Worm (Caenorhabditis elegans) whole organism, L3 larva: ENCODE data around the gene B0035.21.

Experiments
- R02D3.7 ChIP-seq: fragments of 150-350 bp; optimal IDR thresholded peaks from 2 replicates; lab custom pipeline; 2014; ENCODE audit warnings: missing biosample characterization, missing genetic modification characterization
- ZK546.5 ChIP-seq: sonication (generic microtip); optimal IDR thresholded peaks from 2 replicates; lab custom pipeline; 2017; ENCODE audit warnings: missing biosample characterization, missing genetic modification characterization
- aly-2 ChIP-seq: fragments of 150-350 bp; optimal IDR thresholded peaks from 2 replicates; lab custom pipeline; 2014; ENCODE audit warnings: missing biosample characterization, missing genetic modification characterization
- ama-1 ChIP-seq: fragments of 150-350 bp; optimal IDR thresholded peaks from 2 replicates; lab custom pipeline; 2018
- ceh-16 ChIP-seq: sonication (generic microtip); optimal IDR thresholded peaks from 2 replicates; lab custom pipeline; 2017; ENCODE audit warnings: missing biosample characterization, missing genetic modification characterization
- ceh-28 ChIP-seq: fragments of 150-350 bp; optimal IDR thresholded peaks from 2 replicates; lab custom pipeline; 2014; ENCODE audit warnings: missing biosample characterization, missing genetic modification reagents, missing genetic modification characterization
- ceh-82 ChIP-seq: fragments of 150-350 bp; optimal IDR thresholded peaks from 2 replicates; lab custom pipeline; 2014; ENCODE audit warnings: missing biosample characterization, missing genetic modification characterization
- ceh-9 ChIP-seq: sonication (generic microtip); optimal IDR thresholded peaks from 2 replicates; lab custom pipeline; 2018; ENCODE audit warnings: missing biosample characterization, missing genetic modification characterization
- daf-12 ChIP-seq: fragments of 150-350 bp; optimal IDR thresholded peaks from 2 replicates; lab custom pipeline; 2014; ENCODE audit warnings: missing biosample characterization, missing genetic modification reagents, missing genetic modification characterization
- egl-27 ChIP-seq: sonication (generic microtip); optimal IDR thresholded peaks from 4 replicates; lab custom pipeline; 2017; ENCODE audit warnings: missing biosample characterization, missing genetic modification reagents, missing genetic modification characterization
- egl-5 ChIP-seq: fragments of 150-350 bp; optimal IDR thresholded peaks from 2 replicates; lab custom pipeline; 2017; ENCODE audit warnings: missing biosample characterization, missing genetic modification reagents, missing genetic modification characterization, inconsistent platforms
- elt-1 ChIP-seq: fragments of 150-350 bp; optimal IDR thresholded peaks from 2 replicates; lab custom pipeline; 2014; ENCODE audit warnings: missing biosample characterization, missing genetic modification characterization
- elt-2 ChIP-seq: sonication (generic microtip); optimal IDR thresholded peaks from 2 replicates; lab custom pipeline; 2016; ENCODE audit warnings: missing genetic modification reagents, mild to moderate bottlenecking, missing genetic modification characterization, missing compliant biosample characterization
- elt-3 ChIP-seq, 3 experiments: fragments of 150-350 bp in 1 of 3; sonication (generic microtip) in 2 of 3; optimal IDR thresholded peaks; 2 replicates in 2 of 3; 4 replicates in 1 of 3; lab custom pipeline; 2014 to 2017; ENCODE audit warnings: missing biosample characterization in 3 of 3, missing genetic modification characterization in 3 of 3
- eor-1 ChIP-seq, 2 experiments: fragments of 150-350 bp; optimal IDR thresholded peaks; 2 replicates each; lab custom pipeline; 2014 to 2018; ENCODE audit warnings: missing biosample characterization in 2 of 2, missing genetic modification characterization in 2 of 2
- fkh-10 ChIP-seq: sonication (generic microtip); optimal IDR thresholded peaks from 2 replicates; lab custom pipeline; 2017; ENCODE audit warnings: missing biosample characterization, missing genetic modification reagents, missing genetic modification characterization
- fkh-2 ChIP-seq: fragments of 150-350 bp; optimal IDR thresholded peaks from 2 replicates; lab custom pipeline; 2014; ENCODE audit warnings: missing biosample characterization, missing genetic modification reagents, missing genetic modification characterization
- fos-1 ChIP-seq: fragments of 150-350 bp; optimal IDR thresholded peaks from 2 replicates; lab custom pipeline; 2014; ENCODE audit warnings: missing biosample characterization, missing genetic modification characterization
- hmg-11 ChIP-seq: sonication (generic microtip); optimal IDR thresholded peaks from 2 replicates; lab custom pipeline; 2016; ENCODE audit warnings: missing genetic modification characterization, missing compliant biosample characterization
- jun-1 ChIP-seq: fragments of 150-350 bp; optimal IDR thresholded peaks from 2 replicates; lab custom pipeline; 2014; ENCODE audit warnings: missing biosample characterization, missing genetic modification reagents, missing genetic modification characterization
- lin-15B ChIP-seq: fragments of 150-350 bp; optimal IDR thresholded peaks from 2 replicates; lab custom pipeline; 2014; ENCODE audit warnings: missing biosample characterization, missing genetic modification characterization
- lin-39 ChIP-seq: fragments of 150-350 bp; optimal IDR thresholded peaks from 2 replicates; lab custom pipeline; 2018; ENCODE audit warnings: missing biosample characterization, missing genetic modification reagents, missing genetic modification characterization
- lsy-12 ChIP-seq: sonication (generic microtip); optimal IDR thresholded peaks from 2 replicates; lab custom pipeline; 2016; ENCODE audit warnings: mild to moderate bottlenecking, missing genetic modification characterization, missing compliant biosample characterization
- mdl-1 ChIP-seq: fragments of 150-350 bp; optimal IDR thresholded peaks from 2 replicates; lab custom pipeline; 2014; ENCODE audit warnings: missing biosample characterization, missing genetic modification characterization
- mml-1 ChIP-seq: fragments of 150-350 bp; sonication (generic microtip); optimal IDR thresholded peaks from 3 replicates; lab custom pipeline; 2014; ENCODE audit warnings: missing biosample characterization, missing genetic modification characterization
- nfya-1 ChIP-seq: sonication (generic microtip); optimal IDR thresholded peaks from 2 replicates; lab custom pipeline; 2017; ENCODE audit warnings: missing genetic modification characterization, mild to moderate bottlenecking, missing compliant biosample characterization, antibody characterized with exemption, moderate library complexity; ENCODE audit not compliant: insufficient read depth
- nhr-11 ChIP-seq: fragments of 150-350 bp; optimal IDR thresholded peaks from 2 replicates; lab custom pipeline; 2014; ENCODE audit warnings: missing biosample characterization, missing genetic modification characterization
- nhr-12 ChIP-seq: fragments of 150-350 bp; optimal IDR thresholded peaks from 2 replicates; lab custom pipeline; 2014; ENCODE audit warnings: missing biosample characterization, missing genetic modification characterization
- nhr-237 ChIP-seq: fragments of 150-350 bp; optimal IDR thresholded peaks from 2 replicates; lab custom pipeline; 2014; ENCODE audit warnings: missing biosample characterization, missing genetic modification characterization
- nhr-25 ChIP-seq: sonication (generic microtip); optimal IDR thresholded peaks from 2 replicates; lab custom pipeline; 2017; ENCODE audit warnings: missing biosample characterization, missing genetic modification characterization
- nhr-28 ChIP-seq: fragments of 150-350 bp; optimal IDR thresholded peaks from 2 replicates; lab custom pipeline; 2014; ENCODE audit warnings: missing biosample characterization, missing genetic modification characterization
- nhr-43 ChIP-seq: sonication (generic microtip); optimal IDR thresholded peaks from 2 replicates; lab custom pipeline; 2016; ENCODE audit warnings: mild to moderate bottlenecking, missing genetic modification characterization, missing compliant biosample characterization; ENCODE audit not compliant: poor library complexity, severe bottlenecking
- nhr-67 ChIP-seq: fragments of 150-350 bp; optimal IDR thresholded peaks from 2 replicates; lab custom pipeline; 2014; ENCODE audit warnings: missing biosample characterization, missing genetic modification characterization
- nhr-76 ChIP-seq: fragments of 150-350 bp; sonication (generic microtip); optimal IDR thresholded peaks from 5 replicates; lab custom pipeline; 2014; ENCODE audit warnings: missing biosample characterization, missing genetic modification characterization
- nhr-77 ChIP-seq: fragments of 150-350 bp; optimal IDR thresholded peaks from 2 replicates; lab custom pipeline; 2014; ENCODE audit warnings: missing biosample characterization, missing genetic modification characterization
- pha-4 ChIP-seq: fragments of 150-350 bp; optimal IDR thresholded peaks from 2 replicates; lab custom pipeline; 2014; ENCODE audit warnings: missing biosample characterization, missing genetic modification reagents, missing genetic modification characterization
- sea-2 ChIP-seq: fragments of 150-350 bp; sonication (generic microtip); optimal IDR thresholded peaks from 4 replicates; lab custom pipeline; 2014; ENCODE audit warnings: missing biosample characterization, missing genetic modification reagents, missing genetic modification characterization
- skn-1 ChIP-seq: fragments of 150-350 bp; optimal IDR thresholded peaks from 2 replicates; lab custom pipeline; 2014; ENCODE audit warnings: missing biosample characterization, missing genetic modification characterization
- snpc-4 ChIP-seq: fragments of 150-350 bp; optimal IDR thresholded peaks from 2 replicates; lab custom pipeline; 2014; ENCODE audit warnings: missing biosample characterization, missing genetic modification characterization
- tbx-2 ChIP-seq: sonication (generic microtip); optimal IDR thresholded peaks from 2 replicates; lab custom pipeline; 2016; ENCODE audit warnings: mild to moderate bottlenecking, missing genetic modification characterization, missing compliant biosample characterization
- unc-39 ChIP-seq: sonication (generic microtip); optimal IDR thresholded peaks from 4 replicates; lab custom pipeline; 2017; ENCODE audit warnings: missing biosample characterization, missing genetic modification characterization
- unc-62 ChIP-seq: fragments of 150-350 bp; sonication (generic microtip); optimal IDR thresholded peaks from 4 replicates; lab custom pipeline; 2014; ENCODE audit warnings: missing biosample characterization, missing genetic modification reagents, missing genetic modification characterization
- zag-1 ChIP-seq: fragments of 150-350 bp; optimal IDR thresholded peaks from 2 replicates; lab custom pipeline; 2014; ENCODE audit warnings: missing biosample characterization, missing genetic modification characterization
- ztf-11 ChIP-seq: fragments of 150-350 bp; optimal IDR thresholded peaks from 2 replicates; lab custom pipeline; 2014; ENCODE audit warnings: missing biosample characterization, missing genetic modification characterization

The B0035.21 gene

ce11 chrIV:11304970-11305369, 22.1 kb upstream of the B0035.21 start:
- TF ChIP-seq lsy-12 (tag; lab: Kevin White, UChicago) (no peak), ZK546.5 (tag; lab: Kevin White, UChicago) (no peak), nhr-25 (tag; lab: Kevin White, UChicago) (no peak), mml-1 (tag; lab: Kevin White, UChicago) (no peak), daf-12 (no peak), ama-1 (lab: Kevin White, UChicago) (no peak), ztf-11 (tag; lab: Kevin White, UChicago) (no peak), nhr-67 (no peak)

- no peak for TF ChIP-seq nhr-12 (tag; lab: Kevin White, UChicago)
- no peak for TF ChIP-seq ceh-16 (tag; lab: Kevin White, UChicago)
- TF ChIP-seq mml-1 (tag; lab: Kevin White, UChicago) = no peak
- no peak for TF ChIP-seq lsy-12 (tag; lab: Kevin White, UChicago)
- TF ChIP-seq elt-2 (tag; lab: Kevin White, UChicago) = peak; percentile 61
- TF ChIP-seq, all 47 proteins: peak for 1
These were observed 20.5 kb upstream of the B0035.21 start, which contains the start of gene B0035.13 for ce11 chrIV:11306548-11306947. TSS of gene B0035.13 (minus strand) at chrIV:11306720.

ce11 chrIV:11307770-11308169, 19.3 kb upstream of the B0035.21 start:
- no peak for TF ChIP-seq aly-2 (tag; lab: Kevin White, UChicago)
- no peak for TF ChIP-seq mml-1 (tag; lab: Kevin White, UChicago)
- TF ChIP-seq nhr-43 (tag; lab: Kevin White, UChicago) = no peak
- no peak for TF ChIP-seq R02D3.7 (tag; lab: Kevin White, UChicago)
- TF ChIP-seq nhr-28 (tag; lab: Kevin White, UChicago) = no peak
- no peak for TF ChIP-seq snpc-4
- no peak for TF ChIP-seq ceh-16 (tag; lab: Kevin White, UChicago)
- TF ChIP-seq pha-4 = peak; percentile 16
- no peak for TF ChIP-seq jun-1 (tag; lab: Kevin White, UChicago)
- TF ChIP-seq lsy-12 (tag; lab: Kevin White, UChicago) = peak; percentile 42
- no peak for TF ChIP-seq ztf-11 (tag; lab: Kevin White, UChicago)

ce11 chrIV:11310624-11311023, 16.4 kb upstream of the B0035.21 start, which contains the start of gene znf-207:
TSS of gene znf-207 (plus strand) at chrIV:11310972.
- TF ChIP-seq daf-12 (no peak), nhr-67 (no peak), nhr-237 (tag; lab: Kevin White, UChicago) (no peak), nhr-43 (tag; lab: Kevin White, UChicago) (no peak), lin-39 (tag; lab: Kevin White, UChicago) (no peak), nfya-1 (peak; percentile 59), nhr-11 (tag; lab: Kevin White, UChicago) (no peak), ceh-9 (tag; lab: Kevin White, UChicago) (no peak), ztf-11 (tag; lab: Kevin White, UChicago) (no peak), egl-27 (tag; lab: Kevin White, UChicago) (no peak), aly-2 (tag; lab: Kevin White, UChicago) (no peak), fkh-2 (tag; lab: Kevin White, UChicago) (no peak), elt-2 (tag; lab: Kevin White, UChicago) (peak; percentile 7), unc-62 (GFP tag; lab: Kevin White, UChicago) (no peak), fos-1 (no peak), nhr-28 (tag; lab: Kevin White, UChicago) (no peak), egl-5 (tag; lab: Kevin White, UChicago) (no peak), zag-1 (no peak), elt-3 (tag; optimal IDR thresholded peaks at IDR 0.05; lab: Kevin White, UChicago) (no peak), mml-1 (tag; lab: Kevin White, UChicago) (no peak), eor-1 (tag; optimal IDR thresholded peaks at IDR 0.05; lab: Kevin White, UChicago) (no peak), nhr-25 (tag; lab: Kevin White, UChicago) (no peak), mdl-1 (no peak), ama-1 (lab: Kevin White, UChicago) (no peak), ceh-82 (tag; lab: Kevin White, UChicago) (no peak), fkh-10 (peak; percentile 2), nhr-76 (tag; lab: Kevin White, UChicago) (no peak), ZK546.5 (tag; lab: Kevin White, UChicago) (no peak), tbx-2 (no peak), lin-15B (tag; lab: Kevin White, UChicago) (peak; percentile 30), nhr-12 (tag; lab: Kevin White, UChicago) (no peak), ceh-16 (tag; lab: Kevin White, UChicago) (no peak), R02D3.7 (tag; lab: Kevin White, UChicago) (no peak), pha-4 (peak; percentile 56), ceh-28 (no peak), jun-1 (tag; lab: Kevin White, UChicago) (no peak), lsy-12 (tag; lab: Kevin White, UChicago) (no peak), unc-39 (tag; lab: Kevin White, UChicago) (no peak), hmg-11 (tag; lab: Kevin White, UChicago) (peak; percentile 37), skn-1 (tag; lab: Kevin White, UChicago) (no peak), sea-2 (GFP tag; lab: Kevin White, UChicago) (no peak), snpc-4 (peak; percentile 26), elt-1 (tag; lab: Kevin White, UChicago) (no peak), nhr-77 (tag; lab: Kevin White, UChicago) (no peak)
